Worm (Caenorhabditis elegans): Measurements from ENCODE around the gene C36A4.11.
"Not testable (repeated sequence)": the region's sequence is repeated elsewhere in the genome, so short reads cannot be mapped to it uniquely, and the experiment has no call there.

- TF ChIP-seq ceh-82 (tag; optimal IDR thresholded peaks at IDR 0.05); ztf-11 (tag; optimal IDR thresholded peaks at IDR 0.05); nhr-25 (tag; optimal IDR thresholded peaks at IDR 0.05; ENCODE audit: borderline replicate concordance, insufficient read depth); saeg-2 (GFP tag; IDR thresholded peaks at IDR 0.05); tra-1 (GFP tag; IDR thresholded peaks at IDR 0.05); aha-1 (tag); lir-3 (tag; optimal IDR thresholded peaks at IDR 0.05): not testable (repeated sequence)
Measured at ce11 chrIII:3843514-3843913, 3.1 kb downstream of the C36A4.11 start, which contains the start of gene C36A4.4.

All from whole organism, L4 larva.